Worm (Caenorhabditis elegans): ENCODE data around the gene fbxb-49.

DNA sequence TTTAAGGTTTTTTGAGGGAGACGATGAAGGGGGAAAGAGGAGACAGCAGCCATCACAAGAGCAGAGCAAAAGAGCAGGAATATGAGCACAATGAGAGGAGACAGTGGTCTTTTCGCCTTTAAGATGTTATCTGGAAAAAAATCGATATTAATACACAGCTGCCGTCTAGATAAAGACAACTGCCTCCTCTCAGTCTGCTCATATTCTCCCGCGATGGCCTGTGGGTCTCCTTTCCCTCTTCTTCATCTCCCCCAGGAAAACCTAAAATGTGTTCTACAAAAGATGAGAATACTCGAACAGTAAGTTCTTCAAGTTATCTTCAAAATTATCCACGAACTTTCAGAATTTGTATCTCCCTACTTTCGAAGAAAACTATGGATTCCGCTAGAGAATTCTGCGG lies 17.8 kb upstream of the fbxb-49 start, which contains the start of the genes fbxb-52 and fbxb-51:
- TF ChIP-seq dao-5 (tag; optimal IDR thresholded peaks at IDR 0.05) (no peak), W03F9.2 (tag; optimal IDR thresholded peaks at IDR 0.05) (no peak)
